Fruit fly (Drosophila melanogaster): ENCODE results near the gene aay.

Gene aay

DNA sequence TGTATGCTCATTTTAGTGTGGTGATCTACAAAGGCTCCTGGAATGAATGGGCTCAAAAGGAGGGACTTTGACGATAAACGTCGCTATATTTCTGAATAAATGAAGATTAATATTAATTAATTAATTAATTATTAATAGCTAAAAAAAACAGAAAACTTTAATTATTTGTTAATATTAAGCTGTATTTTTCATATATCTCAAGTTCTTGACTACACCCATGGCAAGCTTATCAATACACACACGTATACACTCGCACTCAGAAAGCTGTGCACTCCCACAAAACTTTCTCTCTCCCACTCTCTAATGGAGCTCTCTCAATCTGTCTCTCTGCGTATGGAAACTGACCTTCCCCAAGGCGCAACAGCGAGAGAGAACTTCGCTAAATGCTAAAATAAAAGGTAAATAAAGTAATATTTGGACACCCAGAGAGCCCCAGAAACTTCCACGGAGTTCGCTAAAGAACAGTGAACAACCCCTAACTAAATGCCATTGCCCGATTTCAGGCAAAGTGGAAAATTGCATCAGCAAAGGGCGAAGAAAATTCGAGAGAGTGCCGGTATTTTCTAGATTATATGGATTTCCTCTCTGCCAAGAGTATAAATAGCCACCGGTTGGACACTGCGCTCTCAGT is 49.6 kb upstream of the aay start (continued):
- TF ChIP-seq ara (GFP tag; IDR thresholded peaks at IDR 0.05) (peak; percentile 66; the same call in 1 of the 2 replicates), tap (tag; optimal IDR thresholded peaks at IDR 0.05) (peak; percentile 59), CG11456 (GFP tag; IDR thresholded peaks at IDR 0.05) (0 out of 3 replicates have a peak, but pooled peaks have one; percentile 66), B-H1 (GFP tag; IDR thresholded peaks at IDR 0.05) (no peak), Eip74EF (GFP tag; optimal IDR thresholded peaks at IDR 0.05) (peak in 1 of 2 experiments; percentile 53), CG17829 (tag; optimal IDR thresholded peaks at IDR 0.05) (peak; percentile 67), CG30020 (tag; optimal IDR thresholded peaks at IDR 0.05) (no peak), CG43689 (GFP tag; IDR thresholded peaks at IDR 0.05) (no peak), CG4328 (GFP tag; optimal IDR thresholded peaks at IDR 0.05) (peak; percentile 61), CG12942 (GFP tag; optimal IDR thresholded peaks at IDR 0.05) (no peak), MESR4 (GFP tag; optimal IDR thresholded peaks at IDR 0.05) (no peak), wek (GFP tag; optimal IDR thresholded peaks at IDR 0.05) (no peak), gt (GFP tag; IDR thresholded peaks at IDR 0.05) (no peak), CG13424 (tag; optimal IDR thresholded peaks at IDR 0.05) (peak; percentile 77), CG1602 (GFP tag; optimal IDR thresholded peaks at IDR 0.05) (peak; percentile 28), CoRest (tag; optimal IDR thresholded peaks at IDR 0.05) (peak; percentile 69), CG8765 (GFP tag; IDR thresholded peaks at IDR 0.05) (no peak), CG30431 (GFP tag; optimal IDR thresholded peaks at IDR 0.05) (no peak), HHEX (GFP tag; optimal IDR thresholded peaks at IDR 0.05) (peak; percentile 77), CG4360 (GFP tag; IDR thresholded peaks at IDR 0.05) (0 out of 2 replicates have a peak, but pooled peaks have one; percentile 38), hkb (optimal IDR thresholded peaks at IDR 0.05) (no peak), hkb (GFP tag; IDR thresholded peaks at IDR 0.05) (peak; percentile 72), da (GFP tag; optimal IDR thresholded peaks at IDR 0.05) (no peak), ranshi (GFP tag; IDR thresholded peaks at IDR 0.05) (peak; percentile 66), Hey (tag; optimal IDR thresholded peaks at IDR 0.05) (no peak), Sry-δ (GFP tag; optimal IDR thresholded peaks at IDR 0.05) (no peak), gsb-n (tag; optimal IDR thresholded peaks at IDR 0.05) (peak; percentile 26), pho (GFP tag; optimal IDR thresholded peaks at IDR 0.05) (no peak), CG10267 (tag; optimal IDR thresholded peaks at IDR 0.05) (peak; percentile 61), CG6272 (GFP tag; IDR thresholded peaks at IDR 0.05) (no peak), emc (GFP tag; optimal IDR thresholded peaks at IDR 0.05) (no peak), Gsc (GFP tag; IDR thresholded peaks at IDR 0.05) (no peak), CG2120 (GFP tag; optimal IDR thresholded peaks at IDR 0.05) (peak; percentile 71), HLH4C (GFP tag; IDR thresholded peaks at IDR 0.05; ENCODE audit: partially characterized antibody) (no peak), toy (GFP tag; IDR thresholded peaks at IDR 0.05) (0 out of 2 replicates have a peak, but pooled peaks have one; percentile 29), lab (GFP tag; optimal IDR thresholded peaks at IDR 0.05) (peak; percentile 88), phol (tag; optimal IDR thresholded peaks at IDR 0.05) (peak; percentile 68), NC2α (GFP tag; optimal IDR thresholded peaks at IDR 0.05) (no peak), E2f1 (GFP tag; IDR thresholded peaks at IDR 0.05) (peak; percentile 73), CG7786 (GFP tag; optimal IDR thresholded peaks at IDR 0.05) (no peak), CG15269 (tag; optimal IDR thresholded peaks at IDR 0.05) (peak; percentile 72), CG1603 (tag; optimal IDR thresholded peaks at IDR 0.05) (no peak), fd96Cb (tag; optimal IDR thresholded peaks at IDR 0.05) (peak; percentile 61), CG17186 (GFP tag; optimal IDR thresholded peaks at IDR 0.05) (no peak), Mad (GFP tag; optimal IDR thresholded peaks at IDR 0.05) (peak; percentile 47), jing (GFP tag; optimal IDR thresholded peaks at IDR 0.05) (no peak), CHES-1-like (GFP tag; optimal IDR thresholded peaks at IDR 0.05) (no peak), ssp (GFP tag; IDR thresholded peaks at IDR 0.05) (peak; percentile 31; the same call in 1 of the 2 replicates), CG5245 (GFP tag; optimal IDR thresholded peaks at IDR 0.05) (peak; percentile 44), CG9215 (GFP tag; IDR thresholded peaks at IDR 0.05) (peak; percentile 38)

Data from whole organism, embryonic.